Worm (Caenorhabditis elegans) whole organism, young adult: ENCODE measurements around the gene srx-73.

Experiments
- Y53G8AR.9 ChIP-seq: fragments of 200-800 bp; sonication (Bioruptor generic); conservative IDR thresholded peaks from 2 replicates; pipeline ENCODE4 v1.3.6; 2022; ENCODE audit warnings: missing genetic modification reagents, missing genetic modification characterization, missing compliant biosample characterization
- nfya-2 ChIP-seq: fragments of 200-800 bp; sonication (Bioruptor generic); IDR thresholded peaks from 2 replicates; pipeline ENCODE4 v1.3.6; 2022; ENCODE audit warnings: missing genetic modification reagents, missing genetic modification characterization, missing compliant biosample characterization

ce11 chrV:4700189-4700588, 34.6 kb upstream of the srx-73 start, which contains the start of gene ZC266.1:
- no peak for TF ChIP-seq nfya-2 (GFP tag; lab: Robert Waterston, UW)
- no peak for TF ChIP-seq Y53G8AR.9 (GFP tag; lab: Robert Waterston, UW)
